Fruit fly (Drosophila melanogaster) whole organism, adult: ENCODE data around the gene CG43051.

Experiments
- CG11617 ChIP-seq: fragments of 200-800 bp; sonication (Bioruptor generic); optimal IDR thresholded peaks from 2 replicates; lab custom pipeline; 2017; ENCODE audit warnings: mild to moderate bottlenecking, missing biosample characterization, missing genetic modification reagents, missing genetic modification characterization
- CG12768 ChIP-seq: fragments of 200-800 bp; sonication (Bioruptor generic); optimal IDR thresholded peaks from 2 replicates; lab custom pipeline; 2017; ENCODE audit warnings: missing biosample characterization, missing genetic modification characterization, mild to moderate bottlenecking, moderate library complexity, missing genetic modification reagents
- CG14711 ChIP-seq: fragments of 200-800 bp; sonication (Bioruptor generic); optimal IDR thresholded peaks from 2 replicates; lab custom pipeline; 2018; ENCODE audit warnings: missing biosample characterization, mild to moderate bottlenecking, missing genetic modification characterization, moderate library complexity
- CG1620 ChIP-seq: fragments of 200-800 bp; sonication (Bioruptor generic); optimal IDR thresholded peaks from 2 replicates; lab custom pipeline; 2016; ENCODE audit warnings: missing biosample characterization, missing genetic modification characterization
- CG33017 ChIP-seq: fragments of 200-800 bp; sonication (Bioruptor generic); optimal IDR thresholded peaks from 2 replicates; lab custom pipeline; 2018; ENCODE audit warnings: missing biosample characterization, mild to moderate bottlenecking, missing genetic modification characterization, moderate library complexity
- CG5204 ChIP-seq: fragments of 200-800 bp; sonication (Bioruptor generic); optimal IDR thresholded peaks from 2 replicates; lab custom pipeline; 2016; ENCODE audit warnings: missing biosample characterization, missing genetic modification characterization
- CG7045 ChIP-seq: fragments of 200-800 bp; sonication (Bioruptor generic); optimal IDR thresholded peaks from 2 replicates; lab custom pipeline; 2017; ENCODE audit warnings: missing biosample characterization, mild to moderate bottlenecking, missing genetic modification characterization
- CG7101 ChIP-seq: fragments of 200-800 bp; sonication (Bioruptor generic); optimal IDR thresholded peaks from 2 replicates; lab custom pipeline; 2018; ENCODE audit warnings: missing biosample characterization, mild to moderate bottlenecking, missing genetic modification characterization, moderate library complexity
- Clk ChIP-seq: fragments of 200-800 bp; sonication (Bioruptor generic); optimal IDR thresholded peaks from 2 replicates; lab custom pipeline; 2017; ENCODE audit warnings: missing biosample characterization, missing genetic modification characterization
- Crg-1 ChIP-seq: fragments of 200-800 bp; sonication (Bioruptor generic); optimal IDR thresholded peaks from 2 replicates; lab custom pipeline; 2016; ENCODE audit warnings: missing biosample characterization, missing genetic modification characterization
- Hr96 ChIP-seq: fragments of 200-800 bp; sonication (Bioruptor generic); optimal IDR thresholded peaks from 2 replicates; lab custom pipeline; 2016; ENCODE audit warnings: missing biosample characterization, missing genetic modification characterization
- Mnt ChIP-seq: fragments of 200-800 bp; sonication (Bioruptor generic); optimal IDR thresholded peaks from 2 replicates; lab custom pipeline; 2016; ENCODE audit warnings: missing biosample characterization, mild to moderate bottlenecking, missing genetic modification characterization
- bab1 ChIP-seq: fragments of 200-800 bp; sonication (Bioruptor generic); optimal IDR thresholded peaks from 3 replicates; lab custom pipeline; 2019; ENCODE audit warnings: missing biosample characterization, mild to moderate bottlenecking, missing genetic modification characterization, moderate library complexity
- cic ChIP-seq: fragments of 200-800 bp; sonication (Bioruptor generic); optimal IDR thresholded peaks from 2 replicates; lab custom pipeline; 2017; ENCODE audit warnings: missing biosample characterization, mild to moderate bottlenecking, missing genetic modification characterization, moderate library complexity
- cnc ChIP-seq, 2 experiments: fragments of >200 bp; optimal IDR thresholded peaks; 2 replicates each; lab custom pipeline; 2017
- kay ChIP-seq: fragments of 200-800 bp; sonication (Bioruptor generic); peaks from one replicate; lab custom pipeline; 2016; ENCODE audit warnings: missing biosample characterization, missing genetic modification characterization, borderline replicate concordance
- ovo ChIP-seq: fragments of 200-800 bp; sonication (Bioruptor generic); optimal IDR thresholded peaks from 2 replicates; lab custom pipeline; 2016; ENCODE audit warnings: missing biosample characterization, missing genetic modification characterization
- pad ChIP-seq: fragments of 200-800 bp; sonication (Bioruptor generic); optimal IDR thresholded peaks from 3 replicates; lab custom pipeline; 2017; ENCODE audit warnings: missing biosample characterization, missing genetic modification characterization, mild to moderate bottlenecking, moderate library complexity, missing genetic modification reagents
- tj ChIP-seq: fragments of 200-800 bp; sonication (Bioruptor generic); optimal IDR thresholded peaks from 3 replicates; lab custom pipeline; 2017; ENCODE audit warnings: missing biosample characterization, mild to moderate bottlenecking, missing genetic modification characterization, moderate library complexity
- toe ChIP-seq: fragments of 200-800 bp; sonication (Bioruptor generic); optimal IDR thresholded peaks from 2 replicates; lab custom pipeline; 2016; ENCODE audit warnings: missing biosample characterization, missing genetic modification characterization

The CG43051 gene

dm6 chr2L:12529949-12530849 lies 22.5 kb downstream of the CG43051 start:
- peak; percentile 34 for TF ChIP-seq cic (GFP tag; lab: Kevin White, UChicago)
- no peak for TF ChIP-seq CG5204
- no peak for TF ChIP-seq CG1620 (GFP tag; lab: Kevin White, UChicago)
- TF ChIP-seq Crg-1 (GFP tag; lab: Kevin White, UChicago): no peak
- TF ChIP-seq CG12768 (GFP tag; lab: Kevin White, UChicago): peak; percentile 56
- TF ChIP-seq pad (GFP tag; lab: Kevin White, UChicago): no peak
- no peak for TF ChIP-seq CG7045 (GFP tag; lab: Kevin White, UChicago)
- no peak for TF ChIP-seq Clk
- TF ChIP-seq tj: peak; percentile 34

dm6 chr2L:12532628-12533027 lies 24.9 kb downstream of the CG43051 start:
- TF ChIP-seq CG7045 (GFP tag; lab: Kevin White, UChicago): no peak
- TF ChIP-seq kay (GFP tag; lab: Kevin White, UChicago): peak; percentile 77
- TF ChIP-seq CG12768 (GFP tag; lab: Kevin White, UChicago): no peak

- TF ChIP-seq pad (GFP tag; lab: Kevin White, UChicago) (no peak), Crg-1 (GFP tag; lab: Kevin White, UChicago) (no peak), CG7101 (no peak), tj (no peak), CG12768 (GFP tag; lab: Kevin White, UChicago) (no peak), CG5204 (no peak)
Observed at dm6 chr2L:12533671-12534402, 26.1 kb downstream of the CG43051 start.

dm6 chr2L:12535637-12536038 lies 27.9 kb downstream of the CG43051 start:
- TF ChIP-seq Mnt (GFP tag; lab: Kevin White, UChicago) (peak; percentile 75), CG7045 (GFP tag; lab: Kevin White, UChicago) (peak; percentile 72), CG14711 (tag; lab: Kevin White, UChicago) (peak; percentile 62), cic (GFP tag; lab: Kevin White, UChicago) (peak; percentile 100), Clk (peak; percentile 13), CG5204 (no peak), toe (GFP tag; lab: Kevin White, UChicago) (no peak), cnc (optimal IDR thresholded peaks at IDR 0.05; lab: Kevin White, UChicago) (no peak), tj (peak; percentile 16), Hr96 (GFP tag; lab: Kevin White, UChicago) (no peak), kay (GFP tag; lab: Kevin White, UChicago) (peak; percentile 90), CG11617 (GFP tag; lab: Kevin White, UChicago) (peak; percentile 67), CG12768 (GFP tag; lab: Kevin White, UChicago) (peak; percentile 86), Crg-1 (GFP tag; lab: Kevin White, UChicago) (peak; percentile 66), CG1620 (GFP tag; lab: Kevin White, UChicago) (peak; percentile 13), CG33017 (peak; percentile 69), CG7101 (peak; percentile 66), ovo (GFP tag; lab: Kevin White, UChicago) (peak; percentile 44), bab1 (no peak), pad (GFP tag; lab: Kevin White, UChicago) (peak; percentile 36)

dm6 chr2L:12539334-12539733 lies 31.6 kb downstream of the CG43051 start:
- TF ChIP-seq CG33017 (no peak), Hr96 (GFP tag; lab: Kevin White, UChicago) (no peak), pad (GFP tag; lab: Kevin White, UChicago) (no peak), CG7045 (GFP tag; lab: Kevin White, UChicago) (no peak), kay (GFP tag; lab: Kevin White, UChicago) (no peak), Mnt (GFP tag; lab: Kevin White, UChicago) (no peak), ovo (GFP tag; lab: Kevin White, UChicago) (no peak), tj (no peak), CG1620 (GFP tag; lab: Kevin White, UChicago) (no peak), CG5204 (no peak), toe (GFP tag; lab: Kevin White, UChicago) (no peak), CG7101 (no peak), CG12768 (GFP tag; lab: Kevin White, UChicago) (no peak), cic (GFP tag; lab: Kevin White, UChicago) (no peak), CG11617 (GFP tag; lab: Kevin White, UChicago) (no peak), CG14711 (tag; lab: Kevin White, UChicago) (no peak), Clk (no peak)

- no peak for TF ChIP-seq Mnt (GFP tag; lab: Kevin White, UChicago)
- TF ChIP-seq toe (GFP tag; lab: Kevin White, UChicago): no peak
- no peak for TF ChIP-seq CG33017
- TF ChIP-seq kay (GFP tag; lab: Kevin White, UChicago): no peak
- no peak for TF ChIP-seq CG1620 (GFP tag; lab: Kevin White, UChicago)
- TF ChIP-seq tj: no peak
- no peak for TF ChIP-seq CG14711 (tag; lab: Kevin White, UChicago)
- TF ChIP-seq Clk: no peak
- no peak for TF ChIP-seq ovo (GFP tag; lab: Kevin White, UChicago)
- TF ChIP-seq CG7101: no peak
- no peak for TF ChIP-seq cic (GFP tag; lab: Kevin White, UChicago)
- TF ChIP-seq cnc (optimal IDR thresholded peaks at IDR 0.05; lab: Kevin White, UChicago): no peak
- TF ChIP-seq CG12768 (GFP tag; lab: Kevin White, UChicago): no peak
- no peak for TF ChIP-seq CG5204
- no peak for TF ChIP-seq Crg-1 (GFP tag; lab: Kevin White, UChicago)
- no peak for TF ChIP-seq Hr96 (GFP tag; lab: Kevin White, UChicago)
- no peak for TF ChIP-seq pad (GFP tag; lab: Kevin White, UChicago)
Observed at dm6 chr2L:12540246-12540645, 32.5 kb downstream of the CG43051 start.
